Worm (Caenorhabditis elegans): ENCODE results near the gene ads-1.

- TF ChIP-seq unc-39 (tag; optimal IDR thresholded peaks at IDR 0.05): no peak
- no peak for TF ChIP-seq F13H6.1 (tag; optimal IDR thresholded peaks at IDR 0.05)
- TF ChIP-seq ztf-11 (tag; optimal IDR thresholded peaks at IDR 0.05): no peak
- no peak for TF ChIP-seq sem-4 (tag; optimal IDR thresholded peaks at IDR 0.05)
- TF ChIP-seq zag-1 (tag; optimal IDR thresholded peaks at IDR 0.05): no peak
These were observed 47.1 kb upstream of the ads-1 start for ce11 chrIII:345503-345902.

Data from whole organism, L2 larva.